Worm (Caenorhabditis elegans): Measurements from ENCODE around the gene fbxb-77.

DNA sequence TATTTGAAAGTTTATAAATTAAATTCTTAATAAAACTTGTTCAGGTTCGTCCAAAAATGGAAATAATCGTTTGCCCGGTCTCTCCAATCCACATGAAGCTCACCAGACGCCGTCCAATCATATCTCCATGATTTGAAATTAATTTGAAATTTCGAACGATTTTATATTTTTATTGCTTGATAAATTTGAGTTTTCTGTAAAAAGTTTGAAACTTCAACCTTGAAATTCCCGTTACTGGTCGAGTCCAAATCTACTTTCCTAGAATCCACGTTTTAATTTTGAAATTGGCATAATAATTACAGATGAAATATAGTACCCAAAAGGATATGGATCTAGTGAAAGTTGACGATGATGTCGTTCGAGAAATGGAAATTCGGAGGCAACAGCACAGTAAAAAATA lies 8.5 kb upstream of the fbxb-77 start, which contains the start of gene npp-26:
- TF ChIP-seq hmg-4 (GFP tag; optimal IDR thresholded peaks at IDR 0.05) (no peak), aly-1 (tag; optimal IDR thresholded peaks at IDR 0.05) (no peak), tbx-37 (GFP tag; conservative IDR thresholded peaks at IDR 0.05) (no peak), ama-1 (optimal IDR thresholded peaks at IDR 0.05) (no peak), hnd-1 (tag; optimal IDR thresholded peaks at IDR 0.05) (no peak), F13C5.2 (tag; optimal IDR thresholded peaks at IDR 0.05) (no peak), pes-1 (GFP tag; IDR thresholded peaks at IDR 0.05) (no peak), tbx-11 (GFP tag; IDR thresholded peaks at IDR 0.05) (no peak), hmbx-1 (tag; optimal IDR thresholded peaks at IDR 0.05) (no peak), flt-1 (GFP tag; IDR thresholded peaks at IDR 0.05) (no peak), ceh-13 (GFP tag; optimal IDR thresholded peaks at IDR 0.05) (no peak), ceh-36 (tag; optimal IDR thresholded peaks at IDR 0.05) (no peak), sea-1 (GFP tag; conservative IDR thresholded peaks at IDR 0.05) (no peak)

All from whole organism, early embryonic.